Fruit fly (Drosophila melanogaster): ENCODE measurements around the gene CG8773.

dm6 chr3R:13293148-13293756, 1.3 kb upstream of the CG8773 start, which contains the start of gene wntD:
- TF ChIP-seq CG8159 (tag; optimal IDR thresholded peaks at IDR 0.05): no peak
- TF ChIP-seq CG8301 (tag; optimal IDR thresholded peaks at IDR 0.05): no peak
- TF ChIP-seq CG4496 (GFP tag; IDR thresholded peaks at IDR 0.05): no peak
- no peak for TF ChIP-seq Pif1A (GFP tag; optimal IDR thresholded peaks at IDR 0.05)
- TF ChIP-seq D1 (tag; optimal IDR thresholded peaks at IDR 0.05): no peak
- TF ChIP-seq gl (tag; optimal IDR thresholded peaks at IDR 0.05): no peak
- no peak for TF ChIP-seq CG13204 (GFP tag; optimal IDR thresholded peaks at IDR 0.05)
- no peak for TF ChIP-seq Pif1B (GFP tag; optimal IDR thresholded peaks at IDR 0.05)
